Worm (Caenorhabditis elegans): Measurements from ENCODE around the gene C33C12.7.

Gene C33C12.7

ce11 chrII:2130770-2131169 lies 44.5 kb downstream of the C33C12.7 start, which contains the start of gene sdz-28:
Gene sdz-28 (plus strand): TSS chrII:2131070.
- TF ChIP-seq C34F6.9 (tag; optimal IDR thresholded peaks at IDR 0.05) (no peak), snpc-4 (tag; optimal IDR thresholded peaks at IDR 0.05) (no peak), gmeb-1 (tag; optimal IDR thresholded peaks at IDR 0.05) (no peak), nhr-25 (tag; optimal IDR thresholded peaks at IDR 0.05) (no peak), lin-13 (GFP tag; optimal IDR thresholded peaks at IDR 0.05) (no peak), aly-2 (tag; optimal IDR thresholded peaks at IDR 0.05) (no peak), mdl-1 (tag; optimal IDR thresholded peaks at IDR 0.05) (no peak)
